Worm (Caenorhabditis elegans) whole organism, mixed stage, embryonic: ENCODE measurements around the gene unc-83.

Experiments
- elt-1 ChIP-seq: sonication (generic microtip); optimal IDR thresholded peaks from 2 replicates; lab custom pipeline; 2017; ENCODE audit warnings: missing genetic modification characterization, mild to moderate bottlenecking, missing compliant biosample characterization, antibody characterized with exemption, moderate library complexity, borderline replicate concordance; ENCODE audit not compliant: insufficient read depth
- ham-2 ChIP-seq: fragments of 200-800 bp; sonication (Bioruptor generic); optimal IDR thresholded peaks from 2 replicates; lab custom pipeline; 2018; ENCODE audit warnings: mild to moderate bottlenecking, missing genetic modification characterization, missing compliant biosample characterization
- unc-62 ChIP-seq: fragments of 150-350 bp; optimal IDR thresholded peaks from 2 replicates; lab custom pipeline; 2014; ENCODE audit warnings: missing biosample characterization, missing genetic modification reagents, missing genetic modification characterization

DNA sequence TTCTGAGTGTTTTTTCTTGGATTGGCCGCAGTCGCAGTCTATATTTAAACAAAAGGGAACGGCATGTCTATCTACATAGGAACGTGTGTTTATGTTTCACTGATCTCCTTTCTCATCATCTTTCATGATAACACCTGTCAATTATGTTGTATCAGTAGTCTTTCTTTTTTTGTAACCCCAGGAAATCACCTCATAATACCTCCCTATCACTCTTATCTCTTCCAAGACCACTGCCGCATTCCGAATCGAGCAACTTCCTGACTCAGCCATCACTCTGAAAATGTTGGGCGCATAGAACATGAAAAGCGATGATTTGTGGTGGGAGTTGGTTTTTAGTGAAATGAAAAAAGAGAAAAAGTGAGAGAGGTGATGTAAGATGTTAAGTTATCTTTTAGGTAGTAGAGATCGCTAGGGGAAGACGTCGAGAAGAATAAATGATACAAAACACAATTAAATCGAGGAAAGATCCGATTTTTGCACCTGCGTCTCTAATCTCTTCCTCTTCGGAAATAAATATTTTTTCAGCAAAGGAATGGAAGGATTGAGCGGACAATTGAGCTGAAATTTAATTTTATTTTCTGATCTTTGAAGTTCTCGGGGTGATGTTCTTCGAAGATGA lies 58.1 kb downstream of the unc-83 start:
- no peak for TF ChIP-seq unc-62 (GFP tag; lab: Kevin White, UChicago)
- no peak for TF ChIP-seq ham-2 (GFP tag; lab: Kevin White, UChicago)
- no peak for TF ChIP-seq elt-1
